Worm (Caenorhabditis elegans): ENCODE data around the gene nhr-263.

ce11 chrV:7298463-7298862 is 43.4 kb downstream of the nhr-263 start, which contains the start of gene F07G11.3:
- TF ChIP-seq snpc-4 (tag; optimal IDR thresholded peaks at IDR 0.05) = no peak
- TF ChIP-seq nhr-6 (tag; optimal IDR thresholded peaks at IDR 0.05) = no peak
- no peak for TF ChIP-seq nhr-77 (tag; optimal IDR thresholded peaks at IDR 0.05)
- TF ChIP-seq nhr-42 (GFP tag; IDR thresholded peaks at IDR 0.05) = no peak
- TF ChIP-seq nhr-76 (tag; optimal IDR thresholded peaks at IDR 0.05) = no peak
- no peak for TF ChIP-seq lin-29 (GFP tag; IDR thresholded peaks at IDR 0.05)
- TF ChIP-seq lsy-2 (tag; optimal IDR thresholded peaks at IDR 0.05) = no peak
- TF ChIP-seq D1046.2 (GFP tag; IDR thresholded peaks at IDR 0.05) = no peak
- no peak for TF ChIP-seq nhr-11 (tag; optimal IDR thresholded peaks at IDR 0.05)
- no peak for TF ChIP-seq dmd-8 (GFP tag; IDR thresholded peaks at IDR 0.05)
- no peak for TF ChIP-seq lin-1 (GFP tag; IDR thresholded peaks at IDR 0.05)
- no peak for TF ChIP-seq mxl-2 (GFP tag; conservative IDR thresholded peaks at IDR 0.05)
- TF ChIP-seq zag-1 (tag; optimal IDR thresholded peaks at IDR 0.05) = no peak
- TF ChIP-seq saeg-2 (GFP tag; IDR thresholded peaks at IDR 0.05) = no peak
